Worm (Caenorhabditis elegans): Measurements from ENCODE around the gene mig-14.

mig-14 gene

ce11 chrII:13741449-13741848 lies at the start of gene mig-14:
mig-14 (plus strand) TSS chrII:13741738.
- TF ChIP-seq dao-5 (tag; optimal IDR thresholded peaks at IDR 0.05) = no peak
- TF ChIP-seq W03F9.2 (tag; optimal IDR thresholded peaks at IDR 0.05) = no peak
- TF ChIP-seq him-1 (tag; optimal IDR thresholded peaks at IDR 0.05) = no peak

ce11 chrII:13694712-13695111 lies 46.8 kb upstream of the mig-14 start, which contains the start of gene rpoa-1:
rpoa-1 (minus strand) TSS chrII:13694795.
- TF ChIP-seq W03F9.2 (tag; optimal IDR thresholded peaks at IDR 0.05) (no peak), dao-5 (tag; optimal IDR thresholded peaks at IDR 0.05) (no peak), him-1 (tag; optimal IDR thresholded peaks at IDR 0.05) (no peak)

- TF ChIP-seq him-1 (tag; optimal IDR thresholded peaks at IDR 0.05) = no peak
- no peak for TF ChIP-seq dao-5 (tag; optimal IDR thresholded peaks at IDR 0.05)
- no peak for TF ChIP-seq W03F9.2 (tag; optimal IDR thresholded peaks at IDR 0.05)
These were observed 45.9 kb upstream of the mig-14 start, which contains the start of gene kqt-3 for ce11 chrII:13695343-13696332. kqt-3 (plus strand) TSS chrII:13696282.

ce11 chrII:13697691-13698090 lies 43.8 kb upstream of the mig-14 start:
- TF ChIP-seq W03F9.2 (tag; optimal IDR thresholded peaks at IDR 0.05) = no peak
- no peak for TF ChIP-seq dao-5 (tag; optimal IDR thresholded peaks at IDR 0.05)
- TF ChIP-seq him-1 (tag; optimal IDR thresholded peaks at IDR 0.05) = no peak

ce11 chrII:13711493-13712055 lies 30.0 kb upstream of the mig-14 start:
- no peak for TF ChIP-seq W03F9.2 (tag; optimal IDR thresholded peaks at IDR 0.05)
- no peak for TF ChIP-seq him-1 (tag; optimal IDR thresholded peaks at IDR 0.05)
- no peak for TF ChIP-seq dao-5 (tag; optimal IDR thresholded peaks at IDR 0.05)

DNA sequence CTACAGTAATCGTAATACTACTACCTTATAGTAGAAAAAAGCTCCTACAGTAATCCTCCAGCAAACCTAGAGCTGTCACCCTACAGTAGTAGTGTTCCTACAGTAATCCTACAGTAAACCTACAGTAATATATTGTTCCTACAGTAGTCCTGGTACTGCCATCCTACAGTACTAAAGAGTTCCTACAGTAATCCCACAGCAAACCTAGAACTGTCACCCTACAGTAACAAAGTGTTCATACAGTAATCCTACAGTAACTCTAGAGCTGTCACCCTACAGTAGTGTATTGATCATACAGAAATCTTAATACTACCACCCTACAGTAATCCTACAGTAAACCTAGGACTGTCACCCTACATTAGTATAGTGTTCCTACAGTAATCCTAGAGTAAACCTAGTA lies 28.3 kb upstream of the mig-14 start:
- TF ChIP-seq W03F9.2 (tag; optimal IDR thresholded peaks at IDR 0.05) (no peak), dao-5 (tag; optimal IDR thresholded peaks at IDR 0.05) (no peak), him-1 (tag; optimal IDR thresholded peaks at IDR 0.05) (no peak)

DNA sequence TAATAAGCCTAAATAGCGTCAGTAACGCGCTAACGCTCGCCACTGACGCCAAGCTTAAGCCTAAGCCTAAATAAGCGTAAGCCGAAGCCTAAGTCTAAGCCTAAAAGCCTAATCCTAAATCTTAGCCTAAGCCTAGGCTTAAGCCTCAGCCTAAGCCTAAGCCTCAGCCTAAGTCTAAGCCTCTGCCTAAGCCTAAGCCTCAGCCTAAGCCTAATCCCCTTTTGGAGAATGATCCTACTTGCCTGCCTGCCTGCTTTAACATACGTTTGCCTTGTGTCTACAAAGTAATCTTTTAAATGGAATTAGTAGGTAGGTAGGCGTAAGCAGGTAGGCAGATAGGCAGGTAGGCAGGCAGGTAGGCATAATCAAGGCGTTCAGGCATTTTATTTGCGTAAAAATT lies 26.2 kb upstream of the mig-14 start:
- TF ChIP-seq him-1 (tag; optimal IDR thresholded peaks at IDR 0.05) = no peak
- no peak for TF ChIP-seq W03F9.2 (tag; optimal IDR thresholded peaks at IDR 0.05)
- no peak for TF ChIP-seq dao-5 (tag; optimal IDR thresholded peaks at IDR 0.05)

DNA sequence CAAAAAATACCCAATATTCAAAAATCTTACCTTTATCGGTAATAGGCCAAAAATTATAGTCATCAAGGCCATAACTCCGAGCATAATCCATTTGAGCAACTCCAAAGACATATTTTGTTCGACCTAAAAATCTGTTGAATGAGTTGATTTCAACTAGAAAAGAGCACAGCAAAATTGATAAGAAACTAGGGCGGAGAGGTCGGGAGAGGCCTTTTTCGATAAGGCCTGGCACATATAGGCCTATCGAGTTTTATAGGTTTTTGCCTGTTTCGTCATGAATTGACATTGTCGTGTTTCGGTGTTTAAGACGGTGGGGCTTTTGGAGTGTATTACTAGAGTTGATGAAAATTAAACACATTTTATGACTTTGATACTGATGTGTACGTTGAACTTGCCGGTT lies 25.8 kb upstream of the mig-14 start, which contains the start of gene zipt-2.3:
Gene zipt-2.3 (minus strand): TSS at position 147 of the 400 bp plus-strand sequence.
- TF ChIP-seq dao-5 (tag; optimal IDR thresholded peaks at IDR 0.05) = no peak
- TF ChIP-seq W03F9.2 (tag; optimal IDR thresholded peaks at IDR 0.05) = no peak
- TF ChIP-seq him-1 (tag; optimal IDR thresholded peaks at IDR 0.05) = no peak

DNA sequence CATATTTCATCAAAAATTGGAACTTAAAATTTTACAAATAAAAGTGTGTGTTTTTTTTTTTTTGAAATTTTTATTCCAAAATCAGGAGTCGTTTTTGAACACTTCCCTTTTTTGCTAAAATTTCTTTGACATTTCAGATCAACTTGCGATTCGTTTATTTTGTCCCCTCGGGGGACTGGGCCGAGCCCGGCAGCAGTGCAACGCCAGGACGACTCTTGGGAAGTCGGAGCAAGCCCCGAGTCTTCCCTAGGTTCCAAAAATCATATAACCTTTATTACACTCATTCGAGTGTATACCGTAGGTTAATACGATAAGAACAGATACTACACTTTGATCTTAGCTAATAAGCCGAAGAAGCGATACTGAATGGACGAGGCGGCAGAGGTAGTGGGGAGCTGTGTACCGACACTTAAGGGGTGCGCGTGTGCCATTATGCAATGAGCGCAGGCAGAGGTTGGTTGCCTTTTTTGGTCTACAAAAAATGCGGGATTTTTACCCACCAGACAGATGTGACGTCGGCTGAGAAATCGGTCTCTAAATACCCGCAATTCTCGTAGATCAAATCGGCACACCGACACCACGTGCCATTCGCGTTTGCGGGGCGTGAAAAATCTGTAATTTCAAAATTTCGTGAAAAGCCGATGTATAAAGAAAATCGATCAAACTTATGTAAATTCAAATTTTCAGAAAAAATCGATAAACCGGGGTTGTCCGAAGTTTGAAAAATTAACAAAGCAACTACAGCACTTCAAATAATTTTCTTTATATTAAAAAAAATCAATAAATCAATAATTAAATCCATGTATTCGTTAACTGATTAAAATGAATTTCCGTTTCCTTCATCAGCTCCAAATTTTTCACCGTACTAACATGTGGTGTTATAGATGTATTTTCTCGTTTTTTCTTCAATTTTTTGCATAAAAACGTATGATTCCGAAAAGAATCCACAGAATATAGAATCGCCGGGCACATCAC lies 23.9 kb upstream of the mig-14 start:
- TF ChIP-seq dao-5 (tag; optimal IDR thresholded peaks at IDR 0.05) = no peak
- TF ChIP-seq W03F9.2 (tag; optimal IDR thresholded peaks at IDR 0.05) = no peak
- no peak for TF ChIP-seq him-1 (tag; optimal IDR thresholded peaks at IDR 0.05)

ce11 chrII:13720650-13721049 lies 20.9 kb upstream of the mig-14 start:
- no peak for TF ChIP-seq W03F9.2 (tag; optimal IDR thresholded peaks at IDR 0.05)
- TF ChIP-seq dao-5 (tag; optimal IDR thresholded peaks at IDR 0.05) = no peak
- no peak for TF ChIP-seq him-1 (tag; optimal IDR thresholded peaks at IDR 0.05)

DNA sequence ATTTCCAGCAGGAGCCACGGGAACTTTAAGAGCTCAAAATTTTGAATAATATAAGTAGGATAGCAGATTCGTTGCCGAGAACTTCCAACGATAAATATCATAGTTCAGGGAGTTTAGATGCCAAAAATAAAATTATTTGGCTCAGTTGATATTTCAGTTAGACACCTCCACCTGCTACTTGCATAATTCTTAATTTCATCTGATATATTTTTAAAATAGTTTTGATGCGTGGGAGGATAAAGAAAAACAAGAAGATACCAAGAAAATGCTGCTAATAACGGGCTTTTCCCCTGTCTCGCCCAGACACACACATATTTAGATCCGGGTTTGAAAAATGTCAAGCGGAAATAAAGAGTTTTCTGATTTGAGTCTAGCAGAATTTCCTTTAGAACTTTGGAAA lies 20.3 kb upstream of the mig-14 start, which contains the start of gene sre-46:
Gene sre-46 (minus strand): TSS at position 101 of the 400 bp plus-strand sequence.
- no peak for TF ChIP-seq W03F9.2 (tag; optimal IDR thresholded peaks at IDR 0.05)
- no peak for TF ChIP-seq him-1 (tag; optimal IDR thresholded peaks at IDR 0.05)
- TF ChIP-seq dao-5 (tag; optimal IDR thresholded peaks at IDR 0.05) = no peak

- TF ChIP-seq dao-5 (tag; optimal IDR thresholded peaks at IDR 0.05) (no peak), W03F9.2 (tag; optimal IDR thresholded peaks at IDR 0.05) (no peak), him-1 (tag; optimal IDR thresholded peaks at IDR 0.05) (no peak)
These were observed 18.8 kb upstream of the mig-14 start, which contains the start of gene Y54G9A.5 for ce11 chrII:13722763-13723162. Y54G9A.5 (plus strand) TSS chrII:13723007.

DNA sequence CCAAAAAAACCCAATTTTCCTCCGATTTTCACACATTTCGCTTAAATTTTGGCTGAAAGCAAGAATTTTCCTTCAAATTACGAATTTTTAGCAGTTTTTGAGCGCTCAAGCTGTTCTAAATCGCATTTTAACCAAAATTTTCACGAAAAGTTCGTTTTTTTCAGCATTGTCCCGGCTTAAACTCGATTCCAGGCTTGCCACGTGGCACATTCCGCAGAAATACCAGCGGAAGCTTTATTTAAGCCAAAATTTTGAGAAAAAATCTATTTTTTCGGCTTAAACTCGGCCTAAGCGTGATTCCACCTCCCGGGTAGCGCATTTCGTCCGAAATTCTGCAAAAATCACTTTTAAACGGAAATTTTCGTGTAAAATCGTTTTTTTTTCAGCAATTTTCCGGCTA lies 17.8 kb upstream of the mig-14 start:
- no peak for TF ChIP-seq him-1 (tag; optimal IDR thresholded peaks at IDR 0.05)
- TF ChIP-seq dao-5 (tag; optimal IDR thresholded peaks at IDR 0.05) = no peak
- no peak for TF ChIP-seq W03F9.2 (tag; optimal IDR thresholded peaks at IDR 0.05)

Measured in whole organism, L4/young adult.